Fruit fly (Drosophila melanogaster): Measurements from ENCODE around the gene CAH8.

Gene CAH8

dm6 chr3R:22362218-22362907 is 27.2 kb downstream of the CAH8 start, which contains the start of the genes JMJD6, CG7071 and Muted (continued):
- TF ChIP-seq CG11294 (GFP tag; IDR thresholded peaks at IDR 0.05) (peak; percentile 88), Sox15 (GFP tag; optimal IDR thresholded peaks at IDR 0.05) (peak; percentile 83), CG7368 (GFP tag; optimal IDR thresholded peaks at IDR 0.05) (peak; percentile 80), CG6276 (GFP tag; optimal IDR thresholded peaks at IDR 0.05) (peak; percentile 67), Lpt (GFP tag; optimal IDR thresholded peaks at IDR 0.05) (peak; percentile 72), Hr39 (GFP tag; optimal IDR thresholded peaks at IDR 0.05) (peak; percentile 89), pdm3 (GFP tag; optimal IDR thresholded peaks at IDR 0.05) (peak; percentile 90), CG10669 (GFP tag; optimal IDR thresholded peaks at IDR 0.05) (peak; percentile 76), CG8119 (GFP tag; IDR thresholded peaks at IDR 0.05) (peak; percentile 74; the same call in 2 of the 3 replicates), acj6 (GFP tag; optimal IDR thresholded peaks at IDR 0.05) (peak; percentile 87), topi (GFP tag; optimal IDR thresholded peaks at IDR 0.05) (peak; percentile 88), dac (GFP tag; optimal IDR thresholded peaks at IDR 0.05) (peak; percentile 72), lz (GFP tag; optimal IDR thresholded peaks at IDR 0.05) (peak; percentile 93), CG11902 (GFP tag; optimal IDR thresholded peaks at IDR 0.05) (peak; percentile 78), Eip75B (GFP tag; optimal IDR thresholded peaks at IDR 0.05) (peak; percentile 88), salr (GFP tag; optimal IDR thresholded peaks at IDR 0.05) (peak; percentile 67 to 72), Gug (GFP tag; IDR thresholded peaks at IDR 0.05) (peak; percentile 83), CG6163 (GFP tag; IDR thresholded peaks at IDR 0.05) (peak; percentile 87), fd59A (GFP tag; optimal IDR thresholded peaks at IDR 0.05) (peak; percentile 63), fkh (GFP tag; optimal IDR thresholded peaks at IDR 0.05) (peak; percentile 84), CG16779 (tag; optimal IDR thresholded peaks at IDR 0.05) (peak; percentile 54), CG8319 (GFP tag; optimal IDR thresholded peaks at IDR 0.05) (peak; percentile 78), achi (GFP tag; optimal IDR thresholded peaks at IDR 0.05) (peak; percentile 96), CG11762 (GFP tag; optimal IDR thresholded peaks at IDR 0.05; ENCODE audit: insufficient read depth) (peak; percentile 58), esn (GFP tag; optimal IDR thresholded peaks at IDR 0.05) (peak; percentile 92), OdsH (GFP tag; optimal IDR thresholded peaks at IDR 0.05) (peak; percentile 90), CG1621 (tag; optimal IDR thresholded peaks at IDR 0.05) (peak; percentile 47), Smox (GFP tag; optimal IDR thresholded peaks at IDR 0.05) (peak; percentile 89)

- TF ChIP-seq CG11902 (GFP tag; optimal IDR thresholded peaks at IDR 0.05) (peak; percentile 63), CG1621 (tag; optimal IDR thresholded peaks at IDR 0.05) (peak; percentile 82), CG8319 (GFP tag; optimal IDR thresholded peaks at IDR 0.05) (peak; percentile 61), fkh (GFP tag; optimal IDR thresholded peaks at IDR 0.05) (peak; percentile 72), Sox102F (GFP tag; optimal IDR thresholded peaks at IDR 0.05) (peak; percentile 77), topi (GFP tag; optimal IDR thresholded peaks at IDR 0.05) (peak; percentile 80), CG11294 (GFP tag; IDR thresholded peaks at IDR 0.05) (peak; percentile 84), CG6808 (GFP tag; optimal IDR thresholded peaks at IDR 0.05) (peak; percentile 72), CG8119 (GFP tag; IDR thresholded peaks at IDR 0.05) (peak; percentile 87), eg (GFP tag; IDR thresholded peaks at IDR 0.05) (peak; percentile 94), Sox15 (GFP tag; optimal IDR thresholded peaks at IDR 0.05) (peak; percentile 71), Sox14 (GFP tag; optimal IDR thresholded peaks at IDR 0.05) (peak; percentile 87), CG4318 (GFP tag; optimal IDR thresholded peaks at IDR 0.05) (peak; percentile 63), CG16779 (tag; optimal IDR thresholded peaks at IDR 0.05) (peak; percentile 36), ss (GFP tag; optimal IDR thresholded peaks at IDR 0.05) (peak; percentile 34 to 68), Gug (GFP tag; IDR thresholded peaks at IDR 0.05) (peak; percentile 90), CG10669 (GFP tag; optimal IDR thresholded peaks at IDR 0.05) (peak; percentile 83), Eip93F (GFP tag; optimal IDR thresholded peaks at IDR 0.05) (no peak), CG8632 (GFP tag; optimal IDR thresholded peaks at IDR 0.05) (peak; percentile 79), CG10631 (GFP tag; optimal IDR thresholded peaks at IDR 0.05) (peak; percentile 57), vri (GFP tag; optimal IDR thresholded peaks at IDR 0.05) (peak; percentile 82), Eip78C (GFP tag) (peak; percentile 97), Lpt (GFP tag; optimal IDR thresholded peaks at IDR 0.05) (peak; percentile 70), CG9139 (GFP tag; optimal IDR thresholded peaks at IDR 0.05) (no peak), dac (GFP tag; optimal IDR thresholded peaks at IDR 0.05) (no peak), CG31627 (GFP tag; optimal IDR thresholded peaks at IDR 0.05) (peak; percentile 68), CG3919 (GFP tag; optimal IDR thresholded peaks at IDR 0.05) (peak; percentile 81), fd85E (GFP tag; optimal IDR thresholded peaks at IDR 0.05) (peak; percentile 20), achi (GFP tag; optimal IDR thresholded peaks at IDR 0.05) (peak; percentile 79), CG34406 (GFP tag; optimal IDR thresholded peaks at IDR 0.05) (peak; percentile 76), CG11762 (GFP tag; optimal IDR thresholded peaks at IDR 0.05; ENCODE audit: insufficient read depth) (peak; percentile 78), esn (GFP tag; optimal IDR thresholded peaks at IDR 0.05) (peak; percentile 79), Eip75B (GFP tag; optimal IDR thresholded peaks at IDR 0.05) (peak; percentile 75), CG7368 (GFP tag; optimal IDR thresholded peaks at IDR 0.05) (peak; percentile 81), net (GFP tag; optimal IDR thresholded peaks at IDR 0.05) (peak; percentile 86), svp (GFP tag) (peak; percentile 96), fd59A (GFP tag; optimal IDR thresholded peaks at IDR 0.05) (peak; percentile 53)
Measured at dm6 chr3R:22358810-22359209, 30.7 kb downstream of the CAH8 start.

All from whole organism, prepupa.